Worm (Caenorhabditis elegans) whole organism, L3 larva: ENCODE measurements around the gene nuaf-3.

Experiments used
- R02D3.7 ChIP-seq: fragments of 150-350 bp; optimal IDR thresholded peaks from 2 replicates; lab custom pipeline; 2014; ENCODE audit warnings: missing biosample characterization, missing genetic modification characterization
- ZK546.5 ChIP-seq: sonication (generic microtip); optimal IDR thresholded peaks from 2 replicates; lab custom pipeline; 2017; ENCODE audit warnings: missing biosample characterization, missing genetic modification characterization
- ceh-16 ChIP-seq: sonication (generic microtip); optimal IDR thresholded peaks from 2 replicates; lab custom pipeline; 2017; ENCODE audit warnings: missing biosample characterization, missing genetic modification characterization
- ceh-28 ChIP-seq: fragments of 150-350 bp; optimal IDR thresholded peaks from 2 replicates; lab custom pipeline; 2014; ENCODE audit warnings: missing biosample characterization, missing genetic modification reagents, missing genetic modification characterization
- ceh-82 ChIP-seq: fragments of 150-350 bp; optimal IDR thresholded peaks from 2 replicates; lab custom pipeline; 2014; ENCODE audit warnings: missing biosample characterization, missing genetic modification characterization
- egl-27 ChIP-seq: sonication (generic microtip); optimal IDR thresholded peaks from 4 replicates; lab custom pipeline; 2017; ENCODE audit warnings: missing biosample characterization, missing genetic modification reagents, missing genetic modification characterization
- egl-5 ChIP-seq: fragments of 150-350 bp; optimal IDR thresholded peaks from 2 replicates; lab custom pipeline; 2017; ENCODE audit warnings: missing biosample characterization, missing genetic modification reagents, missing genetic modification characterization, inconsistent platforms
- elt-1 ChIP-seq: fragments of 150-350 bp; optimal IDR thresholded peaks from 2 replicates; lab custom pipeline; 2014; ENCODE audit warnings: missing biosample characterization, missing genetic modification characterization
- elt-2 ChIP-seq: sonication (generic microtip); optimal IDR thresholded peaks from 2 replicates; lab custom pipeline; 2016; ENCODE audit warnings: missing genetic modification reagents, mild to moderate bottlenecking, missing genetic modification characterization, missing compliant biosample characterization
- elt-3 ChIP-seq, 3 experiments: fragments of 150-350 bp in 1 of 3; sonication (generic microtip) in 2 of 3; optimal IDR thresholded peaks; 2 replicates in 2 of 3; 4 replicates in 1 of 3; lab custom pipeline; 2014 to 2017; ENCODE audit warnings: missing biosample characterization in 3 of 3, missing genetic modification characterization in 3 of 3
- eor-1 ChIP-seq, 2 experiments: fragments of 150-350 bp; optimal IDR thresholded peaks; 2 replicates each; lab custom pipeline; 2014 to 2018; ENCODE audit warnings: missing biosample characterization in 2 of 2, missing genetic modification characterization in 2 of 2
- fkh-10 ChIP-seq: sonication (generic microtip); optimal IDR thresholded peaks from 2 replicates; lab custom pipeline; 2017; ENCODE audit warnings: missing biosample characterization, missing genetic modification reagents, missing genetic modification characterization
- fos-1 ChIP-seq: fragments of 150-350 bp; optimal IDR thresholded peaks from 2 replicates; lab custom pipeline; 2014; ENCODE audit warnings: missing biosample characterization, missing genetic modification characterization
- hmg-11 ChIP-seq: sonication (generic microtip); optimal IDR thresholded peaks from 2 replicates; lab custom pipeline; 2016; ENCODE audit warnings: missing genetic modification characterization, missing compliant biosample characterization
- jun-1 ChIP-seq: fragments of 150-350 bp; optimal IDR thresholded peaks from 2 replicates; lab custom pipeline; 2014; ENCODE audit warnings: missing biosample characterization, missing genetic modification reagents, missing genetic modification characterization
- lin-15B ChIP-seq: fragments of 150-350 bp; optimal IDR thresholded peaks from 2 replicates; lab custom pipeline; 2014; ENCODE audit warnings: missing biosample characterization, missing genetic modification characterization
- lin-39 ChIP-seq: fragments of 150-350 bp; optimal IDR thresholded peaks from 2 replicates; lab custom pipeline; 2018; ENCODE audit warnings: missing biosample characterization, missing genetic modification reagents, missing genetic modification characterization
- lsy-12 ChIP-seq: sonication (generic microtip); optimal IDR thresholded peaks from 2 replicates; lab custom pipeline; 2016; ENCODE audit warnings: mild to moderate bottlenecking, missing genetic modification characterization, missing compliant biosample characterization
- mdl-1 ChIP-seq: fragments of 150-350 bp; optimal IDR thresholded peaks from 2 replicates; lab custom pipeline; 2014; ENCODE audit warnings: missing biosample characterization, missing genetic modification characterization
- nfya-1 ChIP-seq: sonication (generic microtip); optimal IDR thresholded peaks from 2 replicates; lab custom pipeline; 2017; ENCODE audit warnings: missing genetic modification characterization, mild to moderate bottlenecking, missing compliant biosample characterization, antibody characterized with exemption, moderate library complexity; ENCODE audit not compliant: insufficient read depth
- nhr-11 ChIP-seq: fragments of 150-350 bp; optimal IDR thresholded peaks from 2 replicates; lab custom pipeline; 2014; ENCODE audit warnings: missing biosample characterization, missing genetic modification characterization
- nhr-12 ChIP-seq: fragments of 150-350 bp; optimal IDR thresholded peaks from 2 replicates; lab custom pipeline; 2014; ENCODE audit warnings: missing biosample characterization, missing genetic modification characterization
- nhr-23 ChIP-seq: fragments of 150-350 bp; optimal IDR thresholded peaks from 2 replicates; lab custom pipeline; 2014; ENCODE audit warnings: missing biosample characterization, missing genetic modification reagents, missing genetic modification characterization
- nhr-25 ChIP-seq: sonication (generic microtip); optimal IDR thresholded peaks from 2 replicates; lab custom pipeline; 2017; ENCODE audit warnings: missing biosample characterization, missing genetic modification characterization
- nhr-28 ChIP-seq: fragments of 150-350 bp; optimal IDR thresholded peaks from 2 replicates; lab custom pipeline; 2014; ENCODE audit warnings: missing biosample characterization, missing genetic modification characterization
- nhr-43 ChIP-seq: sonication (generic microtip); optimal IDR thresholded peaks from 2 replicates; lab custom pipeline; 2016; ENCODE audit warnings: mild to moderate bottlenecking, missing genetic modification characterization, missing compliant biosample characterization; ENCODE audit not compliant: poor library complexity, severe bottlenecking
- nhr-76 ChIP-seq: fragments of 150-350 bp; sonication (generic microtip); optimal IDR thresholded peaks from 5 replicates; lab custom pipeline; 2014; ENCODE audit warnings: missing biosample characterization, missing genetic modification characterization
- nhr-77 ChIP-seq: fragments of 150-350 bp; optimal IDR thresholded peaks from 2 replicates; lab custom pipeline; 2014; ENCODE audit warnings: missing biosample characterization, missing genetic modification characterization
- pha-4 ChIP-seq: fragments of 150-350 bp; optimal IDR thresholded peaks from 2 replicates; lab custom pipeline; 2014; ENCODE audit warnings: missing biosample characterization, missing genetic modification reagents, missing genetic modification characterization
- pqm-1 ChIP-seq: fragments of 150-350 bp; optimal IDR thresholded peaks from 2 replicates; lab custom pipeline; 2017; ENCODE audit warnings: missing biosample characterization, missing genetic modification characterization, inconsistent platforms
- skn-1 ChIP-seq: fragments of 150-350 bp; optimal IDR thresholded peaks from 2 replicates; lab custom pipeline; 2014; ENCODE audit warnings: missing biosample characterization, missing genetic modification characterization
- snpc-4 ChIP-seq: fragments of 150-350 bp; optimal IDR thresholded peaks from 2 replicates; lab custom pipeline; 2014; ENCODE audit warnings: missing biosample characterization, missing genetic modification characterization
- tbx-2 ChIP-seq: sonication (generic microtip); optimal IDR thresholded peaks from 2 replicates; lab custom pipeline; 2016; ENCODE audit warnings: mild to moderate bottlenecking, missing genetic modification characterization, missing compliant biosample characterization
- unc-62 ChIP-seq: fragments of 150-350 bp; sonication (generic microtip); optimal IDR thresholded peaks from 4 replicates; lab custom pipeline; 2014; ENCODE audit warnings: missing biosample characterization, missing genetic modification reagents, missing genetic modification characterization
- zag-1 ChIP-seq: fragments of 150-350 bp; optimal IDR thresholded peaks from 2 replicates; lab custom pipeline; 2014; ENCODE audit warnings: missing biosample characterization, missing genetic modification characterization

nuaf-3 gene

DNA sequence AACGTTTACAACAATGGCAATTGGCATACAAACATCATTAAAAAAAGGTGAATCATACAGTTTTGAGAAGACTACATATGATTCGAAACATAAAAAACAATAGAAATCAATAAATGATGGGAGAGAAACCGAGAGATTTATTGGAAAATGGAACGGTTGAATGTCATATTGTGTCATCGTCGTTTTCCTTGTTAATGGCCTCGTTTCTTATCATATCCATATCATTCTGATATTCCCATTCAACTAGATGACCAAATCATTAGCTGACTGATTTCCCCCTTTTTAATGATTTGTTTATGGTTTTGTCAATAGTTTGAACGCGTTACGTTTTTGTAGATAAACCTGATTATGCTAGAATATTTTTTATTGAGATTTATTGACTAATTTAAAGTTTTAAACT is 9.3 kb upstream of the nuaf-3 start (continued):
- TF ChIP-seq nhr-28 (tag; lab: Kevin White, UChicago) (no peak), nhr-25 (tag; lab: Kevin White, UChicago) (no peak), zag-1 (no peak)

ce11 chrIV:11176967-11177366 is 7.1 kb upstream of the nuaf-3 start, which contains the start of gene rap-3:
Gene rap-3, plus strand, starts transcription at chrIV:11177267.
- TF ChIP-seq eor-1 (tag; optimal IDR thresholded peaks at IDR 0.05; lab: Kevin White, UChicago): no peak
- no peak for TF ChIP-seq elt-3 (tag; optimal IDR thresholded peaks at IDR 0.05; lab: Kevin White, UChicago)
- TF ChIP-seq elt-2: no peak
- TF ChIP-seq fos-1 (tag; lab: Kevin White, UChicago): no peak
- no peak for TF ChIP-seq skn-1 (tag; lab: Kevin White, UChicago)
- no peak for TF ChIP-seq ceh-16
- TF ChIP-seq elt-1: no peak
- no peak for TF ChIP-seq unc-62
- TF ChIP-seq nhr-76: no peak

DNA sequence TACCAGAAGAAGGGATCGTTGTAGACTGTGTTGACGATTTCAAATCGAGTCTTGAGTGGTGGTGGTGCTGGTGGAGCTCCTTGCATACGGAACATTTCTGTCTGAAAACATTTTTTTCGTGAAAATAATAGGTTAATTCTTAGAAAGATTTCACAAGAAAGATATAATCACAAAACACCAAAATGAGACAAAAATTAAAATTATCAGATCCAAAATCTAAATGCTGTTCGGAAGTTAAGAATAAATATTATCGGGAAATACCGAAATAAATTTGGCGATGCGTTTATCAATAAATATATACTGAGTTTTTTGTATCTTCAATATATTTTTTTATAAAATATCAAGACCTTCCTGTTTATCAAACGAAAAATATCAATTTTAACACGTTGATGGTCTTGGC is 5.6 kb upstream of the nuaf-3 start, which contains the start of gene C08F8.9:
Gene C08F8.9, minus strand, starts transcription at position 101 of the 400 bp plus-strand sequence.
- no peak for TF ChIP-seq ZK546.5 (tag; lab: Kevin White, UChicago)
- no peak for TF ChIP-seq egl-5 (tag; lab: Kevin White, UChicago)
- TF ChIP-seq elt-1: no peak
- TF ChIP-seq jun-1 (tag; lab: Kevin White, UChicago): no peak
- TF ChIP-seq nfya-1: no peak
- TF ChIP-seq mdl-1 (tag; lab: Kevin White, UChicago): no peak
- TF ChIP-seq nhr-77: no peak
- no peak for TF ChIP-seq nhr-12
- TF ChIP-seq elt-3 (tag; optimal IDR thresholded peaks at IDR 0.05; lab: Kevin White, UChicago): no peak
- TF ChIP-seq ceh-28 (tag; lab: Kevin White, UChicago): no peak
- TF ChIP-seq nhr-11 (tag; lab: Kevin White, UChicago): no peak

DNA sequence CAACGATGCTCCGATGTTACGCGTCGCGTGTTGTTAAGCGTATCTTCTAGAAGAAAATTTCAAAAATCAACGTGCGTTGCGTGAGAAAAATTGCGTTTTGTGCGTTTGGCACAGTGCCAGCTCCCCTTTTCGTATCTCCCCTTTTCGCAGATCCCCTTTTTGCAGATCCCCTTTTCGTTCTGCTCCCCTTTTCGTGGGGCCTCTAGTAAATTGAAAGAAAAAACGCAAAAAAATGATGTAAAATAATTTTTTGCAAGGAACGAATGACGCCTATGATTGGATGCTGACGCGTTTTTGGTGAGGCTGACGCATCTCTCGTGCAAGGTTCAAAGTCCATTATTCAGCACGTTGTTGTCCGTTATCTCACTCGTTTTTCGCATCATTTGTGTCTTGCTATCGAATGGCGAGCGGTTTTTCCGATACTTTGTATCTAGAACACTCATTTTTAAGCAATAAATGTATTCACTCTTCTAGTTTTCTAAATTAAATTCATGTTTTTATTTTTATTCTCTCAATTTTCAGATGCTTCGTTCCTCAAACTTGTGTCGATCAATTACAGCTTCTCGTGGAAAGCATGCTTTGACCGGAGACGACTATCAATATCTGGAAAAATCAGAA is 4.9 kb upstream of the nuaf-3 start, which contains the start of gene cpt-2:
Gene cpt-2, plus strand, starts transcription at position 523 of the 618 bp plus-strand sequence.
- TF ChIP-seq nhr-43 (tag; lab: Kevin White, UChicago) (peak; percentile 87), egl-27 (peak; percentile 19), R02D3.7 (tag; lab: Kevin White, UChicago) (peak; percentile 74), hmg-11 (tag; lab: Kevin White, UChicago) (peak; percentile 29), pqm-1 (peak; percentile 82), snpc-4 (tag; lab: Kevin White, UChicago) (peak; percentile 75), jun-1 (tag; lab: Kevin White, UChicago) (peak; percentile 82), lin-15B (peak; percentile 90), nfya-1 (peak; percentile 88), lsy-12 (tag; lab: Kevin White, UChicago) (peak; percentile 81), nhr-23 (tag; lab: Kevin White, UChicago) (peak; percentile 84), skn-1 (tag; lab: Kevin White, UChicago) (peak; percentile 46), lin-39 (tag; lab: Kevin White, UChicago) (peak; percentile 38), egl-5 (tag; lab: Kevin White, UChicago) (peak; percentile 93), ZK546.5 (tag; lab: Kevin White, UChicago) (peak; percentile 39), nhr-11 (tag; lab: Kevin White, UChicago) (peak; percentile 64), ceh-82 (tag; lab: Kevin White, UChicago) (peak; percentile 16), pha-4 (tag; lab: Kevin White, UChicago) (peak; percentile 68), fkh-10 (GFP tag; lab: Kevin White, UChicago) (peak; percentile 39), ceh-28 (tag; lab: Kevin White, UChicago) (peak; percentile 70), elt-2 (peak; percentile 84), nhr-25 (tag; lab: Kevin White, UChicago) (peak; percentile 67), tbx-2 (peak; percentile 83)
